Fruit fly (Drosophila melanogaster): ENCODE measurements around the gene Nuf2.

Nuf2 gene

dm6 chr2L:7033100-7033675, 32.4 kb downstream of the Nuf2 start (continued):
- no peak for TF ChIP-seq CG7963 (GFP tag; IDR thresholded peaks at IDR 0.05; ENCODE audit: partially characterized antibody)
- peak; percentile 44; the same call in 1 of the 2 replicates for TF ChIP-seq lmd (GFP tag; IDR thresholded peaks at IDR 0.05)
- TF ChIP-seq eve (GFP tag; optimal IDR thresholded peaks at IDR 0.05) = no peak
- TF ChIP-seq vnd (GFP tag; IDR thresholded peaks at IDR 0.05; ENCODE audit: partially characterized antibody) = no peak
- no peak for TF ChIP-seq CG4617 (GFP tag; optimal IDR thresholded peaks at IDR 0.05; ENCODE audit: borderline replicate concordance)

dm6 chr2L:7032517-7032951, 33.1 kb downstream of the Nuf2 start, which contains the start of the genes Rab30 and Caper:
TSS of gene Rab30 (minus strand) at chr2L:7032606.
TSS of gene Caper (plus strand) at chr2L:7032721.
- TF ChIP-seq Xrp1 (GFP tag; IDR thresholded peaks at IDR 0.05) (0 out of 2 replicates have a peak, but pooled peaks have one; percentile 33), h (optimal IDR thresholded peaks at IDR 0.05) (no peak), HLHmδ (GFP tag; optimal IDR thresholded peaks at IDR 0.05) (no peak), Xbp1 (GFP tag; optimal IDR thresholded peaks at IDR 0.05) (peak; percentile 63), CG32767 (GFP tag; IDR thresholded peaks at IDR 0.05) (no peak), Gug (GFP tag; IDR thresholded peaks at IDR 0.05) (peak; percentile 38; the same call in 1 of the 4 replicates), zfh1 (GFP tag; IDR thresholded peaks at IDR 0.05) (peak; percentile 65; the same call in 2 of the 3 replicates), ATbp (GFP tag; optimal IDR thresholded peaks at IDR 0.05) (no peak), CG31388 (GFP tag; optimal IDR thresholded peaks at IDR 0.05) (no peak), zen2 (GFP tag; IDR thresholded peaks at IDR 0.05; ENCODE audit: partially characterized antibody) (peak; percentile 99), Doc3 (GFP tag; IDR thresholded peaks at IDR 0.05; ENCODE audit: partially characterized antibody) (peak; percentile 96), CG11504 (tag; optimal IDR thresholded peaks at IDR 0.05) (no peak), Kr (GFP tag; optimal IDR thresholded peaks at IDR 0.05) (no peak), CG12104 (GFP tag; optimal IDR thresholded peaks at IDR 0.05) (peak; percentile 33), CG9932 (GFP tag; IDR thresholded peaks at IDR 0.05) (peak; percentile 95), CG31224 (GFP tag; IDR thresholded peaks at IDR 0.05) (no peak), CG6175 (GFP tag; IDR thresholded peaks at IDR 0.05) (no peak), maf-S (GFP tag; optimal IDR thresholded peaks at IDR 0.05) (peak; percentile 69), CG33557 (GFP tag; optimal IDR thresholded peaks at IDR 0.05) (peak; percentile 45), YL-1 (GFP tag; optimal IDR thresholded peaks at IDR 0.05) (peak; percentile 88), Blimp-1 (GFP tag; optimal IDR thresholded peaks at IDR 0.05) (no peak), CG12219 (GFP tag; optimal IDR thresholded peaks at IDR 0.05) (no peak), yki (optimal IDR thresholded peaks at IDR 0.05) (no peak), CG1792 (GFP tag; optimal IDR thresholded peaks at IDR 0.05) (peak; percentile 40), so (GFP tag; IDR thresholded peaks at IDR 0.05) (no peak), Oli (tag; optimal IDR thresholded peaks at IDR 0.05) (no peak), pb (GFP tag; optimal IDR thresholded peaks at IDR 0.05) (peak; percentile 5), dysf (GFP tag; IDR thresholded peaks at IDR 0.05) (no peak), CG42726 (GFP tag; IDR thresholded peaks at IDR 0.05; ENCODE audit: partially characterized antibody) (peak; percentile 98), pho (GFP tag; optimal IDR thresholded peaks at IDR 0.05) (peak; percentile 74), nerfin-1 (tag; optimal IDR thresholded peaks at IDR 0.05) (peak; percentile 98), ssp (GFP tag; IDR thresholded peaks at IDR 0.05) (peak; percentile 62), tio (GFP tag; optimal IDR thresholded peaks at IDR 0.05) (no peak), dpn (GFP tag; optimal IDR thresholded peaks at IDR 0.05) (peak; percentile 72 to 75), HLH3B (GFP tag; IDR thresholded peaks at IDR 0.05) (0 out of 2 replicates have a peak, but pooled peaks have one; percentile 28), Trl (optimal IDR thresholded peaks at IDR 0.05) (no peak), Trl (GFP tag; optimal IDR thresholded peaks at IDR 0.05) (peak; percentile 81), CG16863 (GFP tag; optimal IDR thresholded peaks at IDR 0.05) (peak; percentile 35), sc (optimal IDR thresholded peaks at IDR 0.05) (no peak), sc (GFP tag; optimal IDR thresholded peaks at IDR 0.05) (no peak), CG12391 (tag; optimal IDR thresholded peaks at IDR 0.05) (peak; percentile 65), CG6854 (GFP tag; optimal IDR thresholded peaks at IDR 0.05) (no peak), Dip3 (GFP tag; optimal IDR thresholded peaks at IDR 0.05) (peak; percentile 51), Dip2 (GFP tag; IDR thresholded peaks at IDR 0.05) (no peak), stwl (tag; optimal IDR thresholded peaks at IDR 0.05) (peak; percentile 89)

Measured in whole organism, embryonic.